Worm (Caenorhabditis elegans) whole organism, young adult: Measurements from ENCODE around the gene C06A12.19.

Source experiments
- B0019.2 ChIP-seq: fragments of 200-800 bp; sonication (Bioruptor generic); conservative IDR thresholded peaks from 2 replicates; pipeline ENCODE4 v1.3.6; 2022; ENCODE audit warnings: missing genetic modification reagents, missing genetic modification characterization, missing compliant biosample characterization
- B0336.3 ChIP-seq: fragments of 200-800 bp; sonication (Bioruptor generic); IDR thresholded peaks from 2 replicates; pipeline ENCODE4 v1.3.6; 2022; ENCODE audit warnings: missing genetic modification characterization, missing compliant biosample characterization
- C06A6.2 ChIP-seq: fragments of 200-800 bp; sonication (Bioruptor generic); conservative IDR thresholded peaks from 2 replicates; pipeline ENCODE4 v1.3.6; 2022; ENCODE audit warnings: missing genetic modification characterization, missing compliant biosample characterization
- F23B12.7 ChIP-seq: sonication (generic microtip); optimal IDR thresholded peaks from 2 replicates; lab custom pipeline; 2017; ENCODE audit warnings: missing genetic modification characterization, mild to moderate bottlenecking, missing compliant biosample characterization, antibody characterized with exemption, moderate library complexity; ENCODE audit not compliant: insufficient read depth
- F33H1.4 ChIP-seq: fragments of 200-800 bp; sonication (Bioruptor generic); IDR thresholded peaks from 2 replicates; pipeline ENCODE4 v1.3.6; 2022; ENCODE audit warnings: missing genetic modification reagents, missing genetic modification characterization, missing compliant biosample characterization
- F49E8.2 ChIP-seq: sonication (generic microtip); optimal IDR thresholded peaks from 3 replicates; lab custom pipeline; 2017; ENCODE audit warnings: missing genetic modification characterization, mild to moderate bottlenecking, missing compliant biosample characterization, antibody characterized with exemption, moderate library complexity; ENCODE audit not compliant: insufficient read depth
- F55B11.4 ChIP-seq: sonication (generic microtip); optimal IDR thresholded peaks from 2 replicates; lab custom pipeline; 2016; ENCODE audit warnings: missing compliant biosample characterization, missing genetic modification characterization, borderline replicate concordance; ENCODE audit not compliant: insufficient read depth
- F57C9.4 ChIP-seq: sonication (generic microtip); optimal IDR thresholded peaks from 2 replicates; lab custom pipeline; 2017; ENCODE audit warnings: mild to moderate bottlenecking, missing genetic modification characterization, missing compliant biosample characterization
- K11D2.4 ChIP-seq: fragments of 200-800 bp; sonication (Bioruptor generic); IDR thresholded peaks from 2 replicates; pipeline ENCODE4 v1.3.6; 2022; ENCODE audit warnings: missing genetic modification reagents, missing genetic modification characterization, missing compliant biosample characterization
- T07F8.4 ChIP-seq: sonication (generic microtip); optimal IDR thresholded peaks from 2 replicates; lab custom pipeline; 2016; ENCODE audit warnings: mild to moderate bottlenecking, missing genetic modification characterization, moderate library complexity, missing compliant biosample characterization
- Y53G8AR.9 ChIP-seq: fragments of 200-800 bp; sonication (Bioruptor generic); conservative IDR thresholded peaks from 2 replicates; pipeline ENCODE4 v1.3.6; 2022; ENCODE audit warnings: missing genetic modification reagents, missing genetic modification characterization, missing compliant biosample characterization
- Y56A3A.18 ChIP-seq: fragments of 200-800 bp; sonication (Bioruptor generic); IDR thresholded peaks from 2 replicates; pipeline ENCODE4 v1.3.6; 2022; ENCODE audit warnings: missing genetic modification reagents, missing genetic modification characterization, missing compliant biosample characterization
- aptf-3 ChIP-seq: fragments of 200-800 bp; sonication (Bioruptor generic); IDR thresholded peaks from 2 replicates; pipeline ENCODE4 v1.3.6; 2022; ENCODE audit warnings: missing genetic modification characterization, missing compliant biosample characterization
- athp-1 ChIP-seq: sonication (generic microtip); optimal IDR thresholded peaks from 2 replicates; lab custom pipeline; 2017; ENCODE audit warnings: mild to moderate bottlenecking, missing genetic modification characterization, missing compliant biosample characterization
- bed-1 ChIP-seq: fragments of 200-800 bp; sonication (Bioruptor generic); IDR thresholded peaks from 2 replicates; pipeline ENCODE4 v1.3.6; 2022; ENCODE audit warnings: missing genetic modification reagents, missing genetic modification characterization, missing compliant biosample characterization
- ccch-3 ChIP-seq: fragments of 200-800 bp; sonication (Bioruptor generic); optimal IDR thresholded peaks from 2 replicates; lab custom pipeline; 2018; ENCODE audit warnings: mild to moderate bottlenecking, missing genetic modification characterization, missing compliant biosample characterization
- cebp-2 ChIP-seq: fragments of 200-800 bp; sonication (Bioruptor generic); IDR thresholded peaks from 2 replicates; pipeline ENCODE4 v1.3.6; 2022; ENCODE audit warnings: missing genetic modification characterization, missing compliant biosample characterization
- ceh-79 ChIP-seq: sonication (generic microtip); optimal IDR thresholded peaks from 2 replicates; lab custom pipeline; 2017; ENCODE audit warnings: mild to moderate bottlenecking, missing genetic modification characterization, missing compliant biosample characterization
- chd-7 ChIP-seq: sonication (generic microtip); optimal IDR thresholded peaks from 2 replicates; lab custom pipeline; 2016; ENCODE audit warnings: mild to moderate bottlenecking, missing genetic modification characterization, moderate library complexity, missing compliant biosample characterization
- die-1 ChIP-seq: sonication (generic microtip); optimal IDR thresholded peaks from 2 replicates; lab custom pipeline; 2016; ENCODE audit warnings: missing genotype, mild to moderate bottlenecking, missing genetic modification characterization, missing compliant biosample characterization
- dpl-1 ChIP-seq: fragments of 150-350 bp; optimal IDR thresholded peaks from 2 replicates; lab custom pipeline; 2014; ENCODE audit warnings: missing biosample characterization, missing genetic modification reagents, missing genetic modification characterization
- egl-18 ChIP-seq: fragments of 200-800 bp; sonication (Bioruptor generic); IDR thresholded peaks from 2 replicates; pipeline ENCODE4 v1.3.6; 2022; ENCODE audit warnings: missing genetic modification reagents, missing genetic modification characterization, missing compliant biosample characterization
- egrh-3 ChIP-seq: fragments of 200-800 bp; sonication (Bioruptor generic); IDR thresholded peaks from 2 replicates; pipeline ENCODE4 v1.3.6; 2022; ENCODE audit warnings: missing genetic modification reagents, missing genetic modification characterization, missing compliant biosample characterization
- ekl-4 ChIP-seq: fragments of 200-800 bp; sonication (Bioruptor generic); IDR thresholded peaks from 2 replicates; pipeline ENCODE4 v1.3.6; 2022; ENCODE audit warnings: missing genetic modification reagents, missing genetic modification characterization, missing compliant biosample characterization
- ets-4 ChIP-seq: fragments of 200-800 bp; sonication (Bioruptor generic); optimal IDR thresholded peaks from 2 replicates; lab custom pipeline; 2018; ENCODE audit warnings: mild to moderate bottlenecking, missing genetic modification characterization, missing compliant biosample characterization
- gei-17 ChIP-seq: fragments of 200-800 bp; sonication (Bioruptor generic); optimal IDR thresholded peaks from 2 replicates; lab custom pipeline; 2018; ENCODE audit warnings: mild to moderate bottlenecking, missing genetic modification characterization, missing compliant biosample characterization
- lag-1 ChIP-seq: fragments of 200-800 bp; sonication (Bioruptor generic); IDR thresholded peaks from 2 replicates; pipeline ENCODE4 v1.3.6; 2022; ENCODE audit warnings: missing genetic modification reagents, missing genetic modification characterization, missing compliant biosample characterization
- lin-35 ChIP-seq, 3 experiments: fragments of 150-350 bp in 2 of 3; sonication (generic microtip) in 1 of 3; optimal IDR thresholded peaks; 2 replicates each; lab custom pipeline; 2014 to 2018; ENCODE audit warnings: missing biosample characterization in 3 of 3, missing genetic modification characterization in 3 of 3, missing genetic modification reagents in 3 of 3
- lin-40 ChIP-seq: sonication (generic microtip); optimal IDR thresholded peaks from 2 replicates; lab custom pipeline; 2016; ENCODE audit warnings: missing genetic modification characterization, mild to moderate bottlenecking, missing compliant biosample characterization, missing genotype, missing genetic modification reagents
- lin-54 ChIP-seq: fragments of 200-800 bp; sonication (Bioruptor generic); optimal IDR thresholded peaks from 2 replicates; lab custom pipeline; 2018; ENCODE audit warnings: mild to moderate bottlenecking, missing genetic modification characterization, missing compliant biosample characterization
- lir-1 ChIP-seq: fragments of 200-800 bp; sonication (Bioruptor generic); conservative IDR thresholded peaks from 2 replicates; pipeline ENCODE4 v1.3.6; 2022; ENCODE audit warnings: missing genetic modification reagents, missing genetic modification characterization, missing compliant biosample characterization
- mcd-1 ChIP-seq: fragments of 200-800 bp; sonication (Bioruptor generic); IDR thresholded peaks from 2 replicates; pipeline ENCODE4 v1.3.6; 2022; ENCODE audit warnings: missing genetic modification reagents, missing genetic modification characterization, missing compliant biosample characterization
- mel-28 ChIP-seq: sonication (generic microtip); optimal IDR thresholded peaks from 2 replicates; lab custom pipeline; 2016; ENCODE audit warnings: borderline replicate concordance, mild to moderate bottlenecking, missing genetic modification characterization, missing compliant biosample characterization
- mes-4 ChIP-seq: sonication (generic microtip); optimal IDR thresholded peaks from 2 replicates; lab custom pipeline; 2016; ENCODE audit warnings: missing genotype, missing genetic modification characterization, missing compliant biosample characterization
- pbrm-1 ChIP-seq: fragments of 200-800 bp; sonication (Bioruptor generic); IDR thresholded peaks from 2 replicates; pipeline ENCODE4 v1.3.6; 2022; ENCODE audit warnings: missing genetic modification reagents, missing genetic modification characterization, missing compliant biosample characterization
- pha-4 ChIP-seq: fragments of 150-350 bp; sonication (generic microtip); optimal IDR thresholded peaks from 2 replicates; lab custom pipeline; 2014; ENCODE audit warnings: missing biosample characterization, missing genetic modification reagents, missing genetic modification characterization
- sea-2 ChIP-seq: fragments of 200-800 bp; sonication (Bioruptor generic); IDR thresholded peaks from 2 replicates; pipeline ENCODE4 v1.3.6; 2022; ENCODE audit warnings: missing genetic modification characterization, missing compliant biosample characterization
- snpc-1.3 ChIP-seq: sonication (generic microtip); optimal IDR thresholded peaks from 2 replicates; lab custom pipeline; 2017; ENCODE audit warnings: missing genetic modification characterization, mild to moderate bottlenecking, missing compliant biosample characterization, antibody characterized with exemption, moderate library complexity, missing genotype, missing genetic modification reagents; ENCODE audit not compliant: insufficient read depth
- snpc-3.4 ChIP-seq: sonication (generic microtip); optimal IDR thresholded peaks from 2 replicates; lab custom pipeline; 2017; ENCODE audit warnings: missing genetic modification characterization, mild to moderate bottlenecking, missing compliant biosample characterization, antibody characterized with exemption, moderate library complexity, missing genotype, missing genetic modification reagents
- tbx-9 ChIP-seq: sonication (generic microtip); optimal IDR thresholded peaks from 2 replicates; lab custom pipeline; 2016; ENCODE audit warnings: borderline replicate concordance, missing genetic modification characterization, inconsistent platforms, missing compliant biosample characterization
- xnd-1 ChIP-seq: sonication (generic microtip); optimal IDR thresholded peaks from 2 replicates; lab custom pipeline; 2016; ENCODE audit warnings: missing genotype, missing genetic modification reagents, missing genetic modification characterization, missing compliant biosample characterization

C06A12.19 gene

ce11 chrIV:17461222-17461707, 21.4 kb upstream of the C06A12.19 start, which contains the start of gene rif-1.1 (continued):
- TF ChIP-seq xnd-1, result peak; percentile 65
- no peak for TF ChIP-seq cebp-2
- 0 out of 2 replicates have a peak, but pooled peaks have one; percentile 13 for TF ChIP-seq lir-1 (GFP tag; lab: Robert Waterston, UW)
- no peak for TF ChIP-seq lin-40 (tag; lab: Kevin White, UChicago)
- TF ChIP-seq bed-1 (GFP tag; lab: Robert Waterston, UW), result no peak
- TF ChIP-seq chd-7, result no peak
- peak; percentile 64 for TF ChIP-seq B0019.2
- peak; percentile 60 for TF ChIP-seq mcd-1 (GFP tag; lab: Robert Waterston, UW)
- TF ChIP-seq snpc-3.4 (tag; lab: Kevin White, UChicago), result peak; percentile 67
- TF ChIP-seq ets-4, result no peak
- peak; percentile 88 for TF ChIP-seq lin-54 (GFP tag; lab: Kevin White, UChicago)
- TF ChIP-seq Y53G8AR.9, result 0 out of 2 replicates have a peak, but pooled peaks have one; percentile 61
- TF ChIP-seq dpl-1, result peak; percentile 93
- TF ChIP-seq, all 124 proteins: peak for 35

- no peak for TF ChIP-seq gei-17 (GFP tag; lab: Kevin White, UChicago)
- no peak for TF ChIP-seq mel-28 (tag; lab: Kevin White, UChicago)
- TF ChIP-seq dpl-1, result no peak
- no peak for TF ChIP-seq chd-7
- no peak for TF ChIP-seq F55B11.4
- TF ChIP-seq F23B12.7 (tag; lab: Kevin White, UChicago), result no peak
- TF ChIP-seq C06A6.2, result no peak
- no peak for TF ChIP-seq tbx-9 (tag; lab: Kevin White, UChicago)
- no peak for TF ChIP-seq B0336.3 (GFP tag; lab: Robert Waterston, UW)
- no peak for TF ChIP-seq B0019.2
- TF ChIP-seq F33H1.4 (GFP tag; lab: Robert Waterston, UW), result no peak
- no peak for TF ChIP-seq die-1 (tag; lab: Kevin White, UChicago)
- no peak for TF ChIP-seq K11D2.4 (GFP tag; lab: Robert Waterston, UW)
- no peak for TF ChIP-seq athp-1 (tag; lab: Kevin White, UChicago)
- TF ChIP-seq lin-35 (GFP tag; optimal IDR thresholded peaks at IDR 0.05; lab: Kevin White, UChicago), result no peak
- TF ChIP-seq ccch-3 (GFP tag; lab: Kevin White, UChicago), result no peak
Measured at ce11 chrIV:17453996-17454395, 14.1 kb upstream of the C06A12.19 start.

ce11 chrIV:17453200-17453599, 13.3 kb upstream of the C06A12.19 start:
- no peak for TF ChIP-seq egrh-3 (GFP tag; lab: Robert Waterston, UW)
- no peak for TF ChIP-seq lag-1 (GFP tag; lab: Robert Waterston, UW)
- TF ChIP-seq athp-1 (tag; lab: Kevin White, UChicago), result no peak
- TF ChIP-seq F57C9.4 (tag; lab: Kevin White, UChicago), result no peak
- TF ChIP-seq mcd-1 (GFP tag; lab: Robert Waterston, UW), result no peak
- no peak for TF ChIP-seq ceh-79 (tag; lab: Kevin White, UChicago)
- TF ChIP-seq egl-18 (GFP tag; lab: Robert Waterston, UW), result no peak
- TF ChIP-seq T07F8.4 (tag; lab: Kevin White, UChicago), result no peak
- no peak for TF ChIP-seq mes-4
- TF ChIP-seq F49E8.2 (tag; lab: Kevin White, UChicago), result no peak
- TF ChIP-seq ekl-4 (GFP tag; lab: Robert Waterston, UW), result no peak
- no peak for TF ChIP-seq snpc-1.3 (tag; lab: Kevin White, UChicago)
- no peak for TF ChIP-seq aptf-3 (GFP tag; lab: Robert Waterston, UW)
- no peak for TF ChIP-seq pha-4 (tag; lab: Kevin White, UChicago)
- TF ChIP-seq sea-2 (GFP tag; lab: Robert Waterston, UW), result no peak
- no peak for TF ChIP-seq pbrm-1 (GFP tag; lab: Robert Waterston, UW)
- no peak for TF ChIP-seq chd-7
- TF ChIP-seq Y56A3A.18 (GFP tag; lab: Robert Waterston, UW), result no peak
